Fruit fly (Drosophila melanogaster) whole organism, embryonic: ENCODE measurements around the gene e.
A peak's percentile ranks its signal among the peaks of the same experiment; 100 is the strongest.

Experiments
- ATbp ChIP-seq: fragments of 200-800 bp; sonication (Bioruptor generic); optimal IDR thresholded peaks from 2 replicates; lab custom pipeline; 2017; ENCODE audit warnings: missing biosample characterization, mild to moderate bottlenecking, missing genetic modification characterization, missing genetic modification reagents
- Ada2b ChIP-seq: fragments of 200-800 bp; sonication (Bioruptor generic); IDR thresholded peaks from 2 replicates; pipeline ENCODE4 v1.3.6; 2022; ENCODE audit warnings: missing biosample characterization, missing genetic modification characterization
- BtbVII ChIP-seq: fragments of 200-800 bp; sonication (Bioruptor generic); optimal IDR thresholded peaks from 3 replicates; lab custom pipeline; 2017; ENCODE audit warnings: missing biosample characterization, mild to moderate bottlenecking, missing genetic modification characterization
- Bteb2 ChIP-seq: fragments of 200-800 bp; sonication (Bioruptor generic); optimal IDR thresholded peaks from 2 replicates; lab custom pipeline; 2016; ENCODE audit warnings: missing biosample characterization, missing genetic modification characterization
- CG10209 ChIP-seq: fragments of 200-800 bp; sonication (Bioruptor generic); optimal IDR thresholded peaks from 3 replicates; lab custom pipeline; 2017; ENCODE audit warnings: missing biosample characterization, mild to moderate bottlenecking, missing genetic modification characterization, missing genetic modification reagents
- CG10654 ChIP-seq: fragments of 200-800 bp; sonication (Bioruptor generic); optimal IDR thresholded peaks from 2 replicates; lab custom pipeline; 2016; ENCODE audit warnings: missing biosample characterization, missing genetic modification characterization
- CG11085 ChIP-seq: fragments of 200-800 bp; sonication (Bioruptor generic); IDR thresholded peaks from 2 replicates; pipeline ENCODE4 v1.3.6; 2022; ENCODE audit warnings: missing biosample characterization, missing genetic modification characterization
- CG11456 ChIP-seq: fragments of 200-800 bp; sonication (Bioruptor generic); IDR thresholded peaks from 3 replicates; pipeline ENCODE4 v1.3.6; 2022; ENCODE audit warnings: missing biosample characterization, missing genetic modification characterization
- CG12236 ChIP-seq: fragments of 200-800 bp; sonication (Bioruptor generic); optimal IDR thresholded peaks from 2 replicates; lab custom pipeline; 2016; ENCODE audit warnings: missing biosample characterization, missing genetic modification characterization
- CG13123 ChIP-seq: fragments of 200-800 bp; sonication (Bioruptor generic); optimal IDR thresholded peaks from 2 replicates; lab custom pipeline; 2016; ENCODE audit warnings: missing biosample characterization, missing genetic modification characterization
- CG13624 ChIP-seq: fragments of 200-800 bp; sonication (Bioruptor generic); optimal IDR thresholded peaks from 2 replicates; lab custom pipeline; 2016; ENCODE audit warnings: missing biosample characterization, missing genetic modification characterization
- CG1529 ChIP-seq: fragments of 200-800 bp; sonication (Bioruptor generic); optimal IDR thresholded peaks from 3 replicates; lab custom pipeline; 2018; ENCODE audit warnings: missing biosample characterization, missing genetic modification characterization
- CG18476 ChIP-seq: fragments of 200-800 bp; sonication (Bioruptor generic); optimal IDR thresholded peaks from 2 replicates; lab custom pipeline; 2016; ENCODE audit warnings: missing biosample characterization, mild to moderate bottlenecking, missing genetic modification characterization
- CG30403 ChIP-seq: fragments of 200-800 bp; sonication (Bioruptor generic); optimal IDR thresholded peaks from 3 replicates; lab custom pipeline; 2016; ENCODE audit warnings: missing biosample characterization, missing genetic modification characterization
- CG30431 ChIP-seq: fragments of 200-800 bp; sonication (Bioruptor generic); optimal IDR thresholded peaks from 2 replicates; lab custom pipeline; 2017; ENCODE audit warnings: missing biosample characterization, missing genetic modification characterization
- CG34422 ChIP-seq: fragments of 200-800 bp; sonication (Bioruptor generic); IDR thresholded peaks from 3 replicates; pipeline ENCODE4 v1.3.6; 2022; ENCODE audit warnings: missing biosample characterization, missing genetic modification characterization
- CG4404 ChIP-seq: fragments of 200-800 bp; sonication (Bioruptor generic); IDR thresholded peaks from 2 replicates; pipeline ENCODE4 v1.3.6; 2022; ENCODE audit warnings: missing biosample characterization, missing genetic modification characterization
- CG6175 ChIP-seq: fragments of 200-800 bp; sonication (Bioruptor generic); IDR thresholded peaks from 3 replicates; pipeline ENCODE4 v1.3.6; 2022; ENCODE audit warnings: missing biosample characterization, missing genetic modification characterization
- CG6272 ChIP-seq: fragments of 200-800 bp; sonication (Bioruptor generic); IDR thresholded peaks from 2 replicates; pipeline ENCODE4 v1.3.6; 2022; ENCODE audit warnings: missing biosample characterization, missing genetic modification characterization
- CG6765 ChIP-seq: fragments of 200-800 bp; sonication (Bioruptor generic); optimal IDR thresholded peaks from 3 replicates; lab custom pipeline; 2017; ENCODE audit warnings: missing biosample characterization, mild to moderate bottlenecking, missing genetic modification characterization
- CG7987 ChIP-seq: fragments of 200-800 bp; sonication (Bioruptor generic); optimal IDR thresholded peaks from 2 replicates; lab custom pipeline; 2018; ENCODE audit warnings: missing biosample characterization, mild to moderate bottlenecking, missing genetic modification characterization, moderate library complexity
- CG9817 ChIP-seq: fragments of 200-800 bp; sonication (Bioruptor generic); optimal IDR thresholded peaks from 2 replicates; lab custom pipeline; 2018; ENCODE audit warnings: missing biosample characterization, mild to moderate bottlenecking, missing genetic modification characterization, moderate library complexity
- CHES-1-like ChIP-seq: fragments of 200-800 bp; sonication (Bioruptor generic); optimal IDR thresholded peaks from 2 replicates; lab custom pipeline; 2016; ENCODE audit warnings: missing biosample characterization, missing genetic modification characterization
- CkIIα-i1 ChIP-seq: fragments of 200-800 bp; sonication (Bioruptor generic); IDR thresholded peaks from 2 replicates; pipeline ENCODE4 v1.3.6; 2022; ENCODE audit warnings: missing biosample characterization, missing genetic modification characterization
- D19A ChIP-seq: fragments of 200-800 bp; optimal IDR thresholded peaks from 3 replicates; lab custom pipeline; 2019; ENCODE audit warnings: missing biosample characterization, mild to moderate bottlenecking, missing genetic modification characterization, moderate library complexity
- Dp ChIP-seq: fragments of 200-800 bp; sonication (Bioruptor generic); optimal IDR thresholded peaks from 2 replicates; lab custom pipeline; 2018; ENCODE audit warnings: missing biosample characterization, mild to moderate bottlenecking, missing genetic modification characterization, moderate library complexity
- Dref ChIP-seq: fragments of 200-800 bp; sonication (Bioruptor generic); IDR thresholded peaks from 2 replicates; pipeline ENCODE4 v1.3.6; 2022; ENCODE audit warnings: missing biosample characterization, missing genetic modification characterization
- MBD-R2 ChIP-seq: fragments of 200-800 bp; sonication (Bioruptor generic); IDR thresholded peaks from 2 replicates; pipeline ENCODE4 v1.3.6; 2022; ENCODE audit warnings: missing biosample characterization, missing genetic modification characterization
- Mrtf ChIP-seq: fragments of 200-800 bp; sonication (Bioruptor generic); IDR thresholded peaks from 3 replicates; pipeline ENCODE4 v1.3.6; 2022; ENCODE audit warnings: missing biosample characterization, missing genetic modification characterization
- NfI ChIP-seq: fragments of 200-800 bp; sonication (Bioruptor generic); optimal IDR thresholded peaks from 3 replicates; lab custom pipeline; 2018; ENCODE audit warnings: missing biosample characterization, mild to moderate bottlenecking, missing genetic modification characterization, moderate library complexity
- Rx ChIP-seq: fragments of 200-800 bp; sonication (Bioruptor generic); IDR thresholded peaks from 2 replicates; pipeline ENCODE4 v1.3.6; 2022; ENCODE audit warnings: missing biosample characterization, missing genetic modification characterization
- amos ChIP-seq: fragments of 200-800 bp; sonication (Bioruptor generic); IDR thresholded peaks from 2 replicates; pipeline ENCODE4 v1.3.6; 2022; ENCODE audit warnings: missing biosample characterization, missing genetic modification characterization; ENCODE audit not compliant: partially characterized antibody
- aop ChIP-seq: fragments of 200-800 bp; sonication (Bioruptor generic); IDR thresholded peaks from 2 replicates; pipeline ENCODE4 v1.3.6; 2022; ENCODE audit warnings: missing biosample characterization, missing genetic modification characterization
- ato ChIP-seq: fragments of 200-800 bp; sonication (Bioruptor generic); IDR thresholded peaks from 2 replicates; pipeline ENCODE4 v1.3.6; 2022; ENCODE audit warnings: missing biosample characterization, missing genetic modification characterization; ENCODE audit not compliant: partially characterized antibody
- bowl ChIP-seq: fragments of 200-800 bp; sonication (Bioruptor generic); IDR thresholded peaks from 2 replicates; pipeline ENCODE4 v1.3.6; 2022; ENCODE audit warnings: missing biosample characterization, missing genetic modification characterization
- ems ChIP-seq: fragments of 200-800 bp; sonication (Bioruptor generic); optimal IDR thresholded peaks from 3 replicates; lab custom pipeline; 2016; ENCODE audit warnings: missing biosample characterization, missing genetic modification characterization
- en ChIP-seq: fragments of 200-800 bp; sonication (Bioruptor generic); optimal IDR thresholded peaks from 2 replicates; lab custom pipeline; 2016; ENCODE audit warnings: missing biosample characterization, missing genetic modification characterization
- gcm ChIP-seq: fragments of 200-800 bp; sonication (Bioruptor generic); optimal IDR thresholded peaks from 2 replicates; lab custom pipeline; 2019; ENCODE audit warnings: missing biosample characterization, mild to moderate bottlenecking, missing genetic modification characterization, moderate library complexity
- gsb-n ChIP-seq: fragments of 200-800 bp; sonication (Bioruptor generic); optimal IDR thresholded peaks from 3 replicates; lab custom pipeline; 2018; ENCODE audit warnings: missing biosample characterization, mild to moderate bottlenecking, missing genetic modification characterization
- h ChIP-seq: fragments of >200 bp; optimal IDR thresholded peaks from 2 replicates; lab custom pipeline; 2017
- kah ChIP-seq: fragments of 200-800 bp; sonication (Bioruptor generic); optimal IDR thresholded peaks from 2 replicates; lab custom pipeline; 2018; ENCODE audit warnings: missing biosample characterization, mild to moderate bottlenecking, missing genetic modification characterization
- kay ChIP-seq: fragments of 200-800 bp; sonication (Bioruptor generic); optimal IDR thresholded peaks from 2 replicates; lab custom pipeline; 2016; ENCODE audit warnings: missing biosample characterization, missing genetic modification characterization
- pros ChIP-seq: fragments of 200-800 bp; sonication (Bioruptor generic); optimal IDR thresholded peaks from 3 replicates; lab custom pipeline; 2019; ENCODE audit warnings: missing biosample characterization, mild to moderate bottlenecking, missing genetic modification characterization, moderate library complexity
- slbo ChIP-seq: fragments of 200-800 bp; sonication (Bioruptor generic); IDR thresholded peaks from 2 replicates; pipeline ENCODE4 v1.3.6; 2022; ENCODE audit warnings: missing biosample characterization, missing genetic modification characterization
- sob ChIP-seq: fragments of 200-800 bp; sonication (Bioruptor generic); IDR thresholded peaks from 2 replicates; pipeline ENCODE4 v1.3.6; 2022; ENCODE audit warnings: missing biosample characterization, missing genetic modification characterization
- tin ChIP-seq: fragments of 200-800 bp; sonication (Bioruptor generic); optimal IDR thresholded peaks from 3 replicates; lab custom pipeline; 2016; ENCODE audit warnings: missing biosample characterization, missing genetic modification characterization
- tio ChIP-seq: fragments of 200-800 bp; sonication (Bioruptor generic); optimal IDR thresholded peaks from 2 replicates; lab custom pipeline; 2017; ENCODE audit warnings: missing biosample characterization, missing genetic modification characterization, inconsistent platforms
- tll ChIP-seq, 2 experiments: fragments of 200-800 bp in 1 of 2; fragments of >200 bp in 1 of 2; sonication (Bioruptor generic) in 1 of 2; optimal IDR thresholded peaks; 2 replicates each; lab custom pipeline; 2017 to 2019; ENCODE audit warnings: missing biosample characterization in 2 of 2, missing genetic modification characterization in 2 of 2, mild to moderate bottlenecking in 1 of 2, moderate library complexity in 1 of 2
- usp ChIP-seq: fragments of >200 bp; optimal IDR thresholded peaks from 2 replicates; lab custom pipeline; 2017; ENCODE audit warnings: missing biosample characterization, missing genetic modification characterization
- z ChIP-seq: fragments of 200-800 bp; sonication (Bioruptor generic); IDR thresholded peaks from 3 replicates; pipeline ENCODE4 v1.3.6; 2022; ENCODE audit warnings: missing biosample characterization, missing genetic modification characterization

e gene

dm6 chr3R:21204500-21205167, 32.3 kb downstream of the e start (continued):
- peak; percentile 86 for TF ChIP-seq NfI (GFP tag; lab: Kevin White, UChicago)
- peak; percentile 46; the same call in 1 of the 2 replicates for TF ChIP-seq CG4404 (GFP tag; lab: Robert Waterston, UW)
- TF ChIP-seq slbo (GFP tag; lab: Robert Waterston, UW) = peak; percentile 45; the same call in 1 of the 2 replicates
- TF ChIP-seq aop (GFP tag; lab: Robert Waterston, UW) = no peak
- no peak for TF ChIP-seq pros (GFP tag; lab: Kevin White, UChicago)
- TF ChIP-seq z (GFP tag; lab: Robert Waterston, UW) = peak; percentile 79; the same call in 2 of the 3 replicates
- peak; percentile 70; the same call in 1 of the 3 replicates for TF ChIP-seq Mrtf (GFP tag; lab: Robert Waterston, UW)
- TF ChIP-seq en (GFP tag; lab: Kevin White, UChicago) = peak; percentile 70
- no peak for TF ChIP-seq CG6175 (GFP tag; lab: Robert Waterston, UW)
- no peak for TF ChIP-seq ato
- TF ChIP-seq tin (GFP tag; lab: Kevin White, UChicago) = peak; percentile 72
- no peak; the same call in none of the 2 replicates for TF ChIP-seq Rx
- peak; percentile 39 for TF ChIP-seq kah
- TF ChIP-seq Ada2b (GFP tag; lab: Robert Waterston, UW) = peak; percentile 85
- peak; percentile 42; the same call in 1 of the 2 replicates for TF ChIP-seq amos
- TF ChIP-seq CHES-1-like (GFP tag; lab: Kevin White, UChicago) = peak; percentile 54
- no peak for TF ChIP-seq usp (GFP tag; lab: Kevin White, UChicago)
- TF ChIP-seq CG30431 = peak; percentile 72
- TF ChIP-seq CG30403 (GFP tag; lab: Kevin White, UChicago) = peak; percentile 90
- no peak for TF ChIP-seq tll (GFP tag; optimal IDR thresholded peaks at IDR 0.05; lab: Kevin White, UChicago)
- peak; percentile 90 for TF ChIP-seq D19A (tag; lab: Kevin White, UChicago)
- peak; percentile 92 for TF ChIP-seq ATbp (GFP tag; lab: Kevin White, UChicago)
- TF ChIP-seq CG10209 (GFP tag; lab: Kevin White, UChicago) = peak; percentile 88
- TF ChIP-seq CG9817 (tag; lab: Kevin White, UChicago) = peak; percentile 66
- no peak; the same call in 1 of the 2 replicates for TF ChIP-seq sob
- TF ChIP-seq CG10654 (GFP tag; lab: Kevin White, UChicago) = peak; percentile 67
- peak; percentile 72 for TF ChIP-seq CG13624
- peak; percentile 84 for TF ChIP-seq tio
- TF ChIP-seq kay (GFP tag; lab: Kevin White, UChicago) = peak; percentile 76
- no peak for TF ChIP-seq CkIIα-i1 (GFP tag; lab: Robert Waterston, UW)
- TF ChIP-seq ems (GFP tag; lab: Kevin White, UChicago) = peak; percentile 75
- TF ChIP-seq CG7987 (GFP tag; lab: Kevin White, UChicago) = peak; percentile 60
- no peak for TF ChIP-seq Dp (GFP tag; lab: Kevin White, UChicago)
- TF ChIP-seq gcm (GFP tag; lab: Kevin White, UChicago) = peak; percentile 83
- peak; percentile 34 for TF ChIP-seq CG13123 (GFP tag; lab: Kevin White, UChicago)
- TF ChIP-seq MBD-R2 = no peak
- peak; percentile 70 for TF ChIP-seq CG12236
- peak; percentile 28; the same call in 1 of the 2 replicates for TF ChIP-seq CG6272
- TF ChIP-seq CG11456 = no peak
- TF ChIP-seq h (lab: Kevin White, UChicago) = no peak
- peak; percentile 69 for TF ChIP-seq Bteb2 (GFP tag; lab: Kevin White, UChicago)
- peak; percentile 86 for TF ChIP-seq gsb-n (tag; lab: Kevin White, UChicago)
- peak; percentile 53; the same call in 2 of the 3 replicates for TF ChIP-seq CG34422 (GFP tag; lab: Robert Waterston, UW)
- TF ChIP-seq Dref = no peak
- peak; percentile 75 for TF ChIP-seq CG18476 (GFP tag; lab: Kevin White, UChicago)
- no peak; the same call in 1 of the 2 replicates for TF ChIP-seq CG11085 (GFP tag; lab: Robert Waterston, UW)
- TF ChIP-seq CG6765 (GFP tag; lab: Kevin White, UChicago) = no peak
- TF ChIP-seq bowl = no peak
- TF ChIP-seq BtbVII (GFP tag; lab: Kevin White, UChicago) = peak; percentile 63
- TF ChIP-seq CG1529 (GFP tag; lab: Kevin White, UChicago) = peak; percentile 91
